Worm (Caenorhabditis elegans): ENCODE results near the gene panl-3.
A peak's percentile ranks its signal among the peaks of the same experiment; 100 is the strongest.

Gene panl-3

ce11 chrIII:9804997-9805610, 13.8 kb upstream of the panl-3 start, which contains the start of gene riok-3:
TSS of gene riok-3 (minus strand) at chrIII:9805011.
- TF ChIP-seq lir-3 (tag; optimal IDR thresholded peaks at IDR 0.05; ENCODE audit: poor library complexity) (peak; percentile 18), ama-1 (optimal IDR thresholded peaks at IDR 0.05) (peak; percentile 38), pax-3 (tag; optimal IDR thresholded peaks at IDR 0.05) (no peak), zip-4 (GFP tag; optimal IDR thresholded peaks at IDR 0.05) (peak; percentile 29), lin-13 (GFP tag; optimal IDR thresholded peaks at IDR 0.05) (no peak), lsy-2 (tag; optimal IDR thresholded peaks at IDR 0.05) (peak in 1 of 2 experiments; percentile 7), lin-15B (tag; optimal IDR thresholded peaks at IDR 0.05) (no peak), nhr-20 (tag; optimal IDR thresholded peaks at IDR 0.05) (no peak), egl-13 (tag; optimal IDR thresholded peaks at IDR 0.05) (no peak), fkh-8 (tag; optimal IDR thresholded peaks at IDR 0.05) (no peak), nhr-71 (tag; optimal IDR thresholded peaks at IDR 0.05) (peak; percentile 42), nhr-85 (tag) (peak; percentile 63), hlh-4 (tag; optimal IDR thresholded peaks at IDR 0.05) (no peak), F16B12.6 (tag; optimal IDR thresholded peaks at IDR 0.05) (no peak), snu-23 (GFP tag; optimal IDR thresholded peaks at IDR 0.05) (peak; percentile 0), sup-37 (GFP tag; optimal IDR thresholded peaks at IDR 0.05) (no peak), nhr-12 (tag; optimal IDR thresholded peaks at IDR 0.05) (no peak), mep-1 (tag; optimal IDR thresholded peaks at IDR 0.05) (no peak), unc-30 (tag; optimal IDR thresholded peaks at IDR 0.05) (no peak), efl-1 (optimal IDR thresholded peaks at IDR 0.05) (peak in 1 of 2 experiments; percentile 11), efl-1 (GFP tag; optimal IDR thresholded peaks at IDR 0.05 in 1 of 2) (peak in 1 of 2 experiments; percentile 71), nhr-84 (tag; optimal IDR thresholded peaks at IDR 0.05) (no peak), mab-9 (GFP tag; IDR thresholded peaks at IDR 0.05) (no peak)

- TF ChIP-seq elt-3 (tag; optimal IDR thresholded peaks at IDR 0.05), result peak in 1 of 6 experiments; percentile 26
- no peak for TF ChIP-seq nhr-12 (tag; optimal IDR thresholded peaks at IDR 0.05)
- TF ChIP-seq grh-1 (GFP tag; IDR thresholded peaks at IDR 0.05), result 0 out of 2 replicates have a peak, but pooled peaks have one; percentile 35
- TF ChIP-seq nhr-85 (tag), result peak; percentile 37
- no peak for TF ChIP-seq fos-1 (tag; optimal IDR thresholded peaks at IDR 0.05)
- TF ChIP-seq mef-2 (tag; optimal IDR thresholded peaks at IDR 0.05), result no peak
- no peak for TF ChIP-seq Y116A8C.19 (tag; optimal IDR thresholded peaks at IDR 0.05; ENCODE audit: borderline replicate concordance)
- peak; percentile 37 for TF ChIP-seq unc-130 (tag; optimal IDR thresholded peaks at IDR 0.05)
These were observed 11.8 kb upstream of the panl-3 start, which contains the start of gene ZK632.4 for ce11 chrIII:9806968-9807559. TSS of gene ZK632.4 (minus strand) at chrIII:9807454.

DNA sequence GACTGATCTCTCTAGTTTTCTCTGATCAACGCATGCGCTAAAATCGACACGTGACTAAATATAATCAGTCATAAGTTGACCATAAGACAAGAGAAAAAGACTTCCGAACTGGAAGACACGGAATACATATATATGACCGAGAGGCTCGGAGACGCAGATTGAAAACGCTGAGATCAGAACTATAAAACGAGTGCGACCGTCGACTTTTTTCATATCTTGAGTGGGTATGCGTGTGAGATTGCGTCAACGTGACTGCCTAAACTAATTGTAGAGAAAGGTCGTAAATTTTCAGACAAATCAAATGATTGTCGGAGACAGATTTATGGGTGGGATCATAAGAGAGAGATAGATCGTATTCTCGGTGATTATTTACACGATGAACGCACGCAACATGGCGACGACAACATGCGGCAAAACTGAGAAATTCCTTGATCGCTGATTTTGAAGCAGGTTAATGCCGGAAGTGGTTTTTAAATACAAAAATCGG, 11.3 kb upstream of the panl-3 start:
- peak; percentile 71 for TF ChIP-seq nhr-71 (tag; optimal IDR thresholded peaks at IDR 0.05)
- peak; percentile 83 for TF ChIP-seq nhr-85 (tag)
- no peak for TF ChIP-seq unc-62 (GFP tag; optimal IDR thresholded peaks at IDR 0.05)
- TF ChIP-seq zip-4 (GFP tag; optimal IDR thresholded peaks at IDR 0.05), result no peak
- no peak for TF ChIP-seq isw-1 (GFP tag; IDR thresholded peaks at IDR 0.05)
- no peak for TF ChIP-seq irx-1 (tag; optimal IDR thresholded peaks at IDR 0.05)
- no peak for TF ChIP-seq aha-1 (tag; optimal IDR thresholded peaks at IDR 0.05)
- no peak for TF ChIP-seq ceh-88 (GFP tag; IDR thresholded peaks at IDR 0.05)
- TF ChIP-seq sup-37 (GFP tag; optimal IDR thresholded peaks at IDR 0.05), result no peak
- peak; percentile 67 for TF ChIP-seq blmp-1 (tag; optimal IDR thresholded peaks at IDR 0.05)
- no peak for TF ChIP-seq ceh-82 (tag; optimal IDR thresholded peaks at IDR 0.05)
- TF ChIP-seq ztf-11 (tag; optimal IDR thresholded peaks at IDR 0.05), result no peak
- TF ChIP-seq nhr-20 (tag; optimal IDR thresholded peaks at IDR 0.05), result peak; percentile 65
- peak; percentile 28 for TF ChIP-seq lin-14 (GFP tag; optimal IDR thresholded peaks at IDR 0.05)
- no peak for TF ChIP-seq xbp-1 (tag; optimal IDR thresholded peaks at IDR 0.05)
- no peak for TF ChIP-seq zag-1 (tag; optimal IDR thresholded peaks at IDR 0.05)
- TF ChIP-seq lin-13 (GFP tag; optimal IDR thresholded peaks at IDR 0.05), result no peak
- peak; percentile 43 for TF ChIP-seq nhr-90 (tag; optimal IDR thresholded peaks at IDR 0.05; ENCODE audit: poor library complexity)
- TF ChIP-seq pax-3 (tag; optimal IDR thresholded peaks at IDR 0.05), result no peak
- TF ChIP-seq nhr-12 (tag; optimal IDR thresholded peaks at IDR 0.05), result no peak
- TF ChIP-seq mep-1 (tag; optimal IDR thresholded peaks at IDR 0.05), result peak; percentile 32
- no peak for TF ChIP-seq C04F5.9 (tag; optimal IDR thresholded peaks at IDR 0.05)
- no peak for TF ChIP-seq ceh-63 (GFP tag; optimal IDR thresholded peaks at IDR 0.05)
- no peak for TF ChIP-seq dsc-1 (tag; optimal IDR thresholded peaks at IDR 0.05)
- TF ChIP-seq hlh-17 (GFP tag; optimal IDR thresholded peaks at IDR 0.05; ENCODE audit: borderline replicate concordance), result no peak
- TF ChIP-seq egl-27 (tag; optimal IDR thresholded peaks at IDR 0.05), result no peak
- TF ChIP-seq fkh-4 (tag; optimal IDR thresholded peaks at IDR 0.05; ENCODE audit: borderline replicate concordance), result no peak
- TF ChIP-seq nhr-84 (tag; optimal IDR thresholded peaks at IDR 0.05), result no peak
